Worm (Caenorhabditis elegans): ENCODE measurements around the gene rpl-6.

rpl-6 gene

DNA sequence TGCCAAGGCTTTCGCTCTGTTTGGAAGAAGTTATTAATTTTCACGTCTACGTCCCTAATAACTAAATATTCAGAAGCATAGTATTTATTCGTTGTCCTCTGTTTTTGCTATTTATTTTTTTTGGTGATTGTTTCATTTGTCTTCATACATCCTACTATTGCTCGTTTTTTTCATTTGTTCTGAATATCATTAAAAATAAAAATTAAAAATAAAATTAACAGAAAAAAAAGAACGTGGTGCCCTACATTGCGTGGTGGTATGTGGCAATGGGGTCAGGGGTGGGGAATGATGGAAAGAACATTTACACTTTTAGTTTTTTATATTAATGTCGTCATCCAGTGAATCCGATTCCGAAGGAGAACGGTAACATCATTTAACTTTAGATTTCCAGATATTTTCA is 32.8 kb downstream of the rpl-6 start, which contains the start of gene ztf-31 (continued):
- TF ChIP-seq ceh-40 (GFP tag; IDR thresholded peaks at IDR 0.05) (no peak), hlh-12 (tag; optimal IDR thresholded peaks at IDR 0.05) (no peak), ztf-26 (tag; optimal IDR thresholded peaks at IDR 0.05) (no peak)

DNA sequence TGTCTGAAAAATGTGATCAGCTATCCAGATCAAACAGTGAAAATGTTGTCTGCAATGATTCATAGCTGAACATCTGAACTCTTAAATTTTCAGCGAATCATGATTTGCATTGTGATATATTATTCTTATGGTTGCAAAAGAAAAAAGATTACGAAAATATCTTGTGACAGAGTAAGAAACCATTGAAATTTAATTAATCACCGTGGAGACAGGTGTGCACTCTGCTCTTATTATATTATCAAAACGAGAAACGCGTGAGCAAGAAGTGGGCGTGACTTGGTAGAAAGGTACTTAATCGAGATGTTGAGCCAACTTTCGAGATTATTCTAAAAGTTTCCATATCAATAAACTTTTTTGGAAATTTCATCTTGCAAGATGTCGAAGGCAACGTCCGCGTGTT is 34.7 kb downstream of the rpl-6 start, which contains the start of gene osm-10:
TSS of gene osm-10 (plus strand) at position 293 of the 400 bp plus-strand sequence.
- no peak for TF ChIP-seq athp-1 (tag; optimal IDR thresholded peaks at IDR 0.05)
- no peak for TF ChIP-seq egl-18 (GFP tag; IDR thresholded peaks at IDR 0.05)
- TF ChIP-seq hlh-26 (GFP tag; conservative IDR thresholded peaks at IDR 0.05), result no peak
- no peak for TF ChIP-seq him-1 (tag; optimal IDR thresholded peaks at IDR 0.05)
- no peak for TF ChIP-seq mes-4 (tag; optimal IDR thresholded peaks at IDR 0.05)

DNA sequence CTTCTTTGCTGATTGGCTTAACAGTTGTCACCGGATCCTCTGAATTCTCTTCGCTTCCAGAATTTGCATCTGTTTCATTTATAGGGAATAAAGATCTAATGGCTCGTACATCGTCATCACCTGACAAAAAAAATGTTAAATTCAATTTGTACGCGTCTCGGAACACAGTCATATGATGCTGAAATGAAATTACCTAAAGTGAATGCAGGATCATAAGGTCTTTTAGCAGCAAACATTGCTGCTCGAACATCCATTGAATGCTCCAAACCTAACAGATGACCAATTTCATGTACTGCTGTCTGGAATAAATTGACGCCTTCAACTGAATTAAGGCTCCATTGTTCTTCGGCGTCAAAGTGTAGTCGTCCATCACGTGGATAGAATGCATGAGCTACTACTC is 38.1 kb downstream of the rpl-6 start:
- no peak for TF ChIP-seq ets-4 (GFP tag; optimal IDR thresholded peaks at IDR 0.05)
- TF ChIP-seq Y56A3A.18 (GFP tag; IDR thresholded peaks at IDR 0.05), result no peak
- no peak for TF ChIP-seq ztf-18 (tag; optimal IDR thresholded peaks at IDR 0.05)
- TF ChIP-seq ceh-58 (GFP tag; IDR thresholded peaks at IDR 0.05), result no peak

DNA sequence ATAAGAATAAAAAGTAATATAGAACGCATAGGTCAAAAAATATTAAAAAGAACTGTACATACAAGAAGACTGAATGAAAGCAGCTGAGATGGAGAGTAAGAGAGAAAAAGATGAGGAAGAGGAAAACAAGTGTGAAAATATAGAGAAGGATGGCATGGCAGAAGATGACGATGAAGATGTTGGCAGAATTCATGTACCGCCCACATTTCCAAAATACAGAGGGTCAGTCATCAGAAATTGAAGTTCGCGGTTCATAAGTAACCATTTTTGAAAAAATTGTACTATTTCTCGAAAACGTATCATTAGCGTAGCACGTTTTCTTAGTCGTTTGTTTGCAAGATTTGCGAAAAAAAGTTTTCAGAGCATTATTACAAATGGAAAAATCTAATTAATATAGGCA is 39.5 kb downstream of the rpl-6 start, which contains the start of gene zmp-6:
TSS of gene zmp-6 (minus strand) at position 101 of the 400 bp plus-strand sequence.
- no peak for TF ChIP-seq xnd-1 (tag; optimal IDR thresholded peaks at IDR 0.05)
- no peak for TF ChIP-seq attf-3 (GFP tag; conservative IDR thresholded peaks at IDR 0.05)
- no peak for TF ChIP-seq ets-4 (GFP tag; optimal IDR thresholded peaks at IDR 0.05)
- no peak for TF ChIP-seq ztf-26 (tag; optimal IDR thresholded peaks at IDR 0.05)

DNA sequence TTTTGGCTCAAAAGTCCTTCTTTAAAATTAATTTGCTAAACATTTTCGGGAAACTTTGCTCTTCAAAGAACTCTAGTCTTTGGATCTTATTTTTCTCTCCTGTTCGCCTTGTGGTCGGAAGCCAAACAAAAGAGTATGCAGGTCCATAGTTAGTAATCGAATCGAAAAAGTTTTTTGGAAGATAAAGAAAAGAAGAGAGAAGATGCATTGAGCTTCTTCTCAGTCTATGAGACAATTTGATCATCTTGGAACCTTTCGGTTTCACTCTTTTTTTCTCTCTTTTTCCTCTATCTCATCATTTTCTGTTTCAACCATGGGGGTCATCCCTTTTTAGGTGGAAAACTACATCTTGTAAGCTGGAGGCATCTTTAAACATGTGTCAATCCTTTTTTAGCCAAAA is 45.4 kb downstream of the rpl-6 start:
- TF ChIP-seq egrh-3 (GFP tag; IDR thresholded peaks at IDR 0.05), result no peak

DNA sequence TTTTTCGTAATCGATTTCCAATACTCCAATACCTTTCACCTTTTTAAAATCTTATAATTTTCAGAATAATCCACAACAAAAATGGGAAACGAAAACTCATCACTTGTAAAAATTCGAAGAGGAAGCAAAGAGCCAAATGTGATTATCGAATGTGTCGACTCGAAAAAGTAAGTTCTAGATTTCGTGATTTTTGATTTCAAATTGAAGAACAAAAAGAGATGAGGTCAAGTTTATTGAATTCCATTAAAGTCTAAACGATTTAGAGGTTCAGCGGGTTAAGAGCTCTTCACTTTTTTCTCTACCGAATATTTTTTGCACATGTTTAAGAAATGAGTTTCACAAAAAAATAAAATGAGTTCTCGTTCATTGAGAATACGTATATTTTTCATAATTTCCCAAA is 50.7 kb downstream of the rpl-6 start, which contains the start of gene B0361.4:
TSS of gene B0361.4 (plus strand) at position 61 of the 400 bp plus-strand sequence.
- TF ChIP-seq hmg-1.2 (GFP tag; IDR thresholded peaks at IDR 0.05) (no peak), aptf-2 (GFP tag; conservative IDR thresholded peaks at IDR 0.05) (no peak), mel-28 (tag; optimal IDR thresholded peaks at IDR 0.05; ENCODE audit: borderline replicate concordance) (no peak)

Data from whole organism, young adult.